Fruit fly (Drosophila melanogaster) whole organism, embryonic: ENCODE results near the gene Cerk.

Source experiments
- Bgb ChIP-seq: fragments of 200-800 bp; sonication (Bioruptor generic); IDR thresholded peaks from 2 replicates; pipeline ENCODE4 v1.3.6; 2022; ENCODE audit warnings: missing biosample characterization, missing genetic modification characterization; ENCODE audit not compliant: partially characterized antibody
- Blimp-1 ChIP-seq: fragments of 200-800 bp; sonication (Bioruptor generic); optimal IDR thresholded peaks from 3 replicates; lab custom pipeline; 2018; ENCODE audit warnings: missing biosample characterization, missing genetic modification characterization, mild to moderate bottlenecking, moderate library complexity, missing genetic modification reagents
- CG10366 ChIP-seq: fragments of 200-800 bp; sonication (Bioruptor generic); IDR thresholded peaks from 2 replicates; pipeline ENCODE4 v1.3.6; 2022; ENCODE audit warnings: missing biosample characterization, missing genetic modification characterization
- CG12236 ChIP-seq: fragments of 200-800 bp; sonication (Bioruptor generic); optimal IDR thresholded peaks from 2 replicates; lab custom pipeline; 2016; ENCODE audit warnings: missing biosample characterization, missing genetic modification characterization
- CG13123 ChIP-seq: fragments of 200-800 bp; sonication (Bioruptor generic); optimal IDR thresholded peaks from 2 replicates; lab custom pipeline; 2016; ENCODE audit warnings: missing biosample characterization, missing genetic modification characterization
- CG13775 ChIP-seq: fragments of 200-800 bp; sonication (Bioruptor generic); optimal IDR thresholded peaks from 3 replicates; lab custom pipeline; 2017; ENCODE audit warnings: missing biosample characterization, mild to moderate bottlenecking, missing genetic modification characterization
- CG15011 ChIP-seq: fragments of 200-800 bp; sonication (Bioruptor generic); optimal IDR thresholded peaks from 3 replicates; lab custom pipeline; 2018; ENCODE audit warnings: missing biosample characterization, mild to moderate bottlenecking, missing genetic modification characterization
- CG4282 ChIP-seq: fragments of 200-800 bp; sonication (Bioruptor generic); optimal IDR thresholded peaks from 2 replicates; lab custom pipeline; 2016; ENCODE audit warnings: missing biosample characterization, missing genetic modification characterization
- CG7745 ChIP-seq: fragments of 200-800 bp; sonication (Bioruptor generic); optimal IDR thresholded peaks from 2 replicates; lab custom pipeline; 2018; ENCODE audit warnings: missing biosample characterization, mild to moderate bottlenecking, missing genetic modification characterization, moderate library complexity
- CG9437 ChIP-seq: fragments of 200-800 bp; sonication (Bioruptor generic); optimal IDR thresholded peaks from 2 replicates; lab custom pipeline; 2018; ENCODE audit warnings: missing biosample characterization, mild to moderate bottlenecking, missing genetic modification characterization
- CrebB ChIP-seq: fragments of 200-800 bp; sonication (Bioruptor generic); optimal IDR thresholded peaks from 3 replicates; lab custom pipeline; 2018; ENCODE audit warnings: missing biosample characterization, mild to moderate bottlenecking, missing genetic modification characterization
- Dip2 ChIP-seq: fragments of 200-800 bp; sonication (Bioruptor generic); IDR thresholded peaks from 2 replicates; pipeline ENCODE4 v1.3.6; 2022; ENCODE audit warnings: missing biosample characterization, missing genetic modification characterization
- E2f1 ChIP-seq: fragments of 200-800 bp; sonication (Bioruptor generic); IDR thresholded peaks from 2 replicates; pipeline ENCODE4 v1.3.6; 2022; ENCODE audit warnings: missing biosample characterization, missing genetic modification characterization
- Elba2 ChIP-seq: fragments of 200-800 bp; sonication (Bioruptor generic); optimal IDR thresholded peaks from 3 replicates; lab custom pipeline; 2016; ENCODE audit warnings: missing biosample characterization, missing genetic modification characterization
- HLHmδ ChIP-seq: fragments of 200-800 bp; sonication (Bioruptor generic); optimal IDR thresholded peaks from 2 replicates; lab custom pipeline; 2018; ENCODE audit warnings: missing biosample characterization, mild to moderate bottlenecking, missing genetic modification characterization, moderate library complexity
- Kr ChIP-seq: fragments of 200-800 bp; sonication (Bioruptor generic); optimal IDR thresholded peaks from 2 replicates; lab custom pipeline; 2017; ENCODE audit warnings: missing biosample characterization, mild to moderate bottlenecking, missing genetic modification characterization
- NK7.1 ChIP-seq: fragments of 200-800 bp; sonication (Bioruptor generic); optimal IDR thresholded peaks from 3 replicates; lab custom pipeline; 2016; ENCODE audit warnings: missing biosample characterization, missing genetic modification characterization
- Nf-YA ChIP-seq: fragments of 200-800 bp; sonication (Bioruptor generic); IDR thresholded peaks from 2 replicates; pipeline ENCODE4 v1.3.6; 2022; ENCODE audit warnings: missing biosample characterization, missing genetic modification characterization
- Sox102F ChIP-seq: fragments of 200-800 bp; sonication (Bioruptor generic); optimal IDR thresholded peaks from 2 replicates; lab custom pipeline; 2018; ENCODE audit warnings: missing biosample characterization, mild to moderate bottlenecking, missing genetic modification characterization, moderate library complexity
- Spps ChIP-seq: fragments of 200-800 bp; sonication (Bioruptor generic); optimal IDR thresholded peaks from 2 replicates; lab custom pipeline; 2018; ENCODE audit warnings: missing biosample characterization, mild to moderate bottlenecking, missing genetic modification characterization
- Sry-δ ChIP-seq: fragments of 200-800 bp; sonication (Bioruptor generic); optimal IDR thresholded peaks from 2 replicates; lab custom pipeline; 2016; ENCODE audit warnings: missing biosample characterization, missing genetic modification characterization
- Stat92E ChIP-seq, 3 experiments: fragments of >200 bp in 2 of 3; fragments of 200-800 bp in 1 of 3; sonication (Bioruptor generic) in 1 of 3; optimal IDR thresholded peaks; 2 replicates each; lab custom pipeline; 2017 to 2019; ENCODE audit warnings: missing biosample characterization in 3 of 3, missing genetic modification characterization in 3 of 3, mild to moderate bottlenecking in 1 of 3, moderate library complexity in 1 of 3
- Tbp ChIP-seq: fragments of >200 bp; optimal IDR thresholded peaks from 2 replicates; lab custom pipeline; 2018; ENCODE audit warnings: missing biosample characterization, missing genetic modification characterization
- ac ChIP-seq: fragments of 200-800 bp; sonication (Bioruptor generic); optimal IDR thresholded peaks from 3 replicates; lab custom pipeline; 2017; ENCODE audit warnings: missing biosample characterization, mild to moderate bottlenecking, missing genetic modification characterization
- ase ChIP-seq: fragments of 200-800 bp; sonication (Bioruptor generic); IDR thresholded peaks from 3 replicates; pipeline ENCODE4 v1.3.6; 2022; ENCODE audit warnings: missing biosample characterization, missing genetic modification characterization
- cas ChIP-seq: fragments of 200-800 bp; sonication (Bioruptor generic); IDR thresholded peaks from 2 replicates; pipeline ENCODE4 v1.3.6; 2022; ENCODE audit warnings: missing biosample characterization, missing genetic modification characterization
- crc ChIP-seq: fragments of 200-800 bp; sonication (Bioruptor generic); optimal IDR thresholded peaks from 2 replicates; lab custom pipeline; 2016; ENCODE audit warnings: missing biosample characterization, missing genetic modification characterization
- crp ChIP-seq, 2 experiments: fragments of 200-800 bp; sonication (Bioruptor generic); optimal IDR thresholded peaks; 2 replicates in 1 of 2; 3 replicates in 1 of 2; lab custom pipeline; 2017; ENCODE audit warnings: missing biosample characterization in 2 of 2, missing genetic modification characterization in 2 of 2, mild to moderate bottlenecking in 1 of 2, moderate library complexity in 1 of 2
- da ChIP-seq: fragments of 200-800 bp; sonication (Bioruptor generic); optimal IDR thresholded peaks from 2 replicates; lab custom pipeline; 2016; ENCODE audit warnings: missing biosample characterization, missing genetic modification characterization
- dpn ChIP-seq, 2 experiments: fragments of 200-800 bp; sonication (Bioruptor generic); optimal IDR thresholded peaks; 3 replicates each; lab custom pipeline; 2016; ENCODE audit warnings: missing biosample characterization in 2 of 2, missing genetic modification characterization in 2 of 2
- fd102C ChIP-seq: fragments of 200-800 bp; sonication (Bioruptor generic); optimal IDR thresholded peaks from 2 replicates; lab custom pipeline; 2018; ENCODE audit warnings: missing biosample characterization, mild to moderate bottlenecking, missing genetic modification characterization, moderate library complexity
- hb ChIP-seq: fragments of 200-800 bp; sonication (Bioruptor generic); IDR thresholded peaks from 3 replicates; pipeline ENCODE4 v1.3.6; 2022; ENCODE audit warnings: missing biosample characterization, missing genetic modification characterization; ENCODE audit not compliant: partially characterized antibody
- kay ChIP-seq: fragments of 200-800 bp; sonication (Bioruptor generic); optimal IDR thresholded peaks from 2 replicates; lab custom pipeline; 2016; ENCODE audit warnings: missing biosample characterization, missing genetic modification characterization
- ken ChIP-seq: fragments of 200-800 bp; sonication (Bioruptor generic); IDR thresholded peaks from 3 replicates; pipeline ENCODE4 v1.3.6; 2022; ENCODE audit warnings: missing biosample characterization, missing genetic modification characterization
- lbe ChIP-seq: fragments of 200-800 bp; sonication (Bioruptor generic); optimal IDR thresholded peaks from 2 replicates; lab custom pipeline; 2016; ENCODE audit warnings: missing biosample characterization, mild to moderate bottlenecking, missing genetic modification characterization
- mirr ChIP-seq: fragments of 200-800 bp; sonication (Bioruptor generic); optimal IDR thresholded peaks from 3 replicates; lab custom pipeline; 2018; ENCODE audit warnings: missing biosample characterization, mild to moderate bottlenecking, missing genetic modification characterization
- oc ChIP-seq: fragments of 200-800 bp; sonication (Bioruptor generic); optimal IDR thresholded peaks from 2 replicates; lab custom pipeline; 2018; ENCODE audit warnings: missing biosample characterization, mild to moderate bottlenecking, missing genetic modification characterization, moderate library complexity
- pnt ChIP-seq: fragments of 200-800 bp; sonication (Bioruptor generic); optimal IDR thresholded peaks from 3 replicates; lab custom pipeline; 2016; ENCODE audit warnings: missing biosample characterization, missing genetic modification characterization
- pum ChIP-seq: fragments of 200-800 bp; sonication (Bioruptor generic); optimal IDR thresholded peaks from 2 replicates; lab custom pipeline; 2016; ENCODE audit warnings: missing biosample characterization, missing genetic modification characterization
- ro ChIP-seq: fragments of 200-800 bp; sonication (Bioruptor generic); IDR thresholded peaks from 2 replicates; pipeline ENCODE4 v1.3.6; 2022; ENCODE audit warnings: missing biosample characterization, missing genetic modification characterization
- sc ChIP-seq, 3 experiments: fragments of >200 bp in 2 of 3; fragments of 200-800 bp in 1 of 3; sonication (Bioruptor generic) in 1 of 3; optimal IDR thresholded peaks; 2 replicates in 2 of 3; 3 replicates in 1 of 3; lab custom pipeline; 2017; ENCODE audit warnings: mild to moderate bottlenecking in 1 of 3, missing biosample characterization in 1 of 3, missing genetic modification characterization in 1 of 3, missing genetic modification reagents in 1 of 3
- sim ChIP-seq: fragments of 200-800 bp; sonication (Bioruptor generic); IDR thresholded peaks from 2 replicates; pipeline ENCODE4 v1.3.6; 2022; ENCODE audit warnings: missing biosample characterization, missing genetic modification characterization
- sna ChIP-seq: fragments of 200-800 bp; sonication (Bioruptor generic); IDR thresholded peaks from 2 replicates; pipeline ENCODE4 v1.3.6; 2022; ENCODE audit warnings: missing biosample characterization, missing genetic modification characterization; ENCODE audit not compliant: partially characterized antibody
- sug ChIP-seq: fragments of 200-800 bp; optimal IDR thresholded peaks from 2 replicates; lab custom pipeline; 2019; ENCODE audit warnings: missing biosample characterization, mild to moderate bottlenecking, missing genetic modification characterization, moderate library complexity
- tll ChIP-seq, 2 experiments: fragments of 200-800 bp in 1 of 2; fragments of >200 bp in 1 of 2; sonication (Bioruptor generic) in 1 of 2; optimal IDR thresholded peaks; 2 replicates each; lab custom pipeline; 2017 to 2019; ENCODE audit warnings: missing biosample characterization in 2 of 2, missing genetic modification characterization in 2 of 2, mild to moderate bottlenecking in 1 of 2, moderate library complexity in 1 of 2
- ttk ChIP-seq: fragments of 200-800 bp; sonication (Bioruptor generic); IDR thresholded peaks from 2 replicates; pipeline ENCODE4 v2.1.2; 2022; ENCODE audit warnings: missing biosample characterization, missing genetic modification characterization
- usp ChIP-seq: fragments of >200 bp; optimal IDR thresholded peaks from 2 replicates; lab custom pipeline; 2017; ENCODE audit warnings: missing biosample characterization, missing genetic modification characterization
- wor ChIP-seq: fragments of 200-800 bp; sonication (Bioruptor generic); IDR thresholded peaks from 2 replicates; pipeline ENCODE4 v1.3.6; 2022; ENCODE audit warnings: missing biosample characterization, missing genetic modification characterization
- zfh1 ChIP-seq: fragments of 200-800 bp; sonication (Bioruptor generic); IDR thresholded peaks from 3 replicates; pipeline ENCODE4 v1.3.6; 2022; ENCODE audit warnings: missing biosample characterization, missing genetic modification characterization

Cerk gene

dm6 chr3R:5319059-5319785 lies 48.9 kb downstream of the Cerk start (continued):
- TF ChIP-seq NK7.1 (GFP tag; lab: Kevin White, UChicago) (no peak), crc (GFP tag; lab: Kevin White, UChicago) (no peak), ken (GFP tag; lab: Robert Waterston, UW) (0 out of 3 replicates have a peak, but pooled peaks have one; percentile 29), CG13775 (no peak), crp (GFP tag; optimal IDR thresholded peaks at IDR 0.05; lab: Kevin White, UChicago) (no peak), da (GFP tag; lab: Kevin White, UChicago) (no peak), Spps (tag; lab: Kevin White, UChicago) (peak; percentile 14), ttk (GFP tag; lab: Robert Waterston, UW) (no peak), hb (no peak), sug (no peak), Kr (GFP tag; lab: Kevin White, UChicago) (peak; percentile 84), oc (tag; lab: Kevin White, UChicago) (peak; percentile 75), E2f1 (GFP tag; lab: Robert Waterston, UW) (no peak), lbe (GFP tag; lab: Kevin White, UChicago) (peak; percentile 67), pnt (GFP tag; lab: Kevin White, UChicago) (no peak), dpn (GFP tag; optimal IDR thresholded peaks at IDR 0.05; lab: Kevin White, UChicago) (no peak), mirr (peak; percentile 4), Bgb (no peak), Sox102F (GFP tag; lab: Kevin White, UChicago) (no peak), Nf-YA (no peak), pum (GFP tag; lab: Kevin White, UChicago) (no peak), ase (GFP tag; lab: Robert Waterston, UW) (no peak), Tbp (GFP tag; lab: Kevin White, UChicago) (no peak), usp (GFP tag; lab: Kevin White, UChicago) (no peak), Sry-δ (GFP tag; lab: Kevin White, UChicago) (peak; percentile 8), kay (GFP tag; lab: Kevin White, UChicago) (peak; percentile 24), sc (optimal IDR thresholded peaks at IDR 0.05; lab: Kevin White, UChicago) (no peak), sc (GFP tag; optimal IDR thresholded peaks at IDR 0.05; lab: Kevin White, UChicago) (peak; percentile 58), ac (GFP tag; lab: Kevin White, UChicago) (peak; percentile 74), HLHmδ (GFP tag; lab: Kevin White, UChicago) (no peak), CG7745 (tag; lab: Kevin White, UChicago) (peak; percentile 85), ro (GFP tag; lab: Robert Waterston, UW) (no peak), CG15011 (GFP tag; lab: Kevin White, UChicago) (peak; percentile 33), Stat92E (GFP tag; optimal IDR thresholded peaks at IDR 0.05; lab: Kevin White, UChicago) (peak in 1 of 3 experiments; percentile 78), Blimp-1 (GFP tag; lab: Kevin White, UChicago) (peak; percentile 50), CrebB (peak; percentile 43), tll (GFP tag; optimal IDR thresholded peaks at IDR 0.05; lab: Kevin White, UChicago) (no peak), wor (GFP tag; lab: Robert Waterston, UW) (no peak), CG13123 (GFP tag; lab: Kevin White, UChicago) (peak; percentile 12), CG12236 (GFP tag; lab: Kevin White, UChicago) (peak; percentile 54), CG10366 (GFP tag; lab: Robert Waterston, UW) (no peak; the same call in 1 of the 2 replicates), CG4282 (GFP tag; lab: Kevin White, UChicago) (no peak), sna (no peak), cas (GFP tag; lab: Robert Waterston, UW) (no peak), Elba2 (GFP tag; lab: Kevin White, UChicago) (no peak), fd102C (GFP tag; lab: Kevin White, UChicago) (peak; percentile 81), zfh1 (GFP tag; lab: Robert Waterston, UW) (peak; percentile 63; the same call in 2 of the 3 replicates), CG9437 (GFP tag; lab: Kevin White, UChicago) (no peak), sim (GFP tag; lab: Robert Waterston, UW) (peak; percentile 68; the same call in 1 of the 2 replicates), Dip2 (no peak)
